Fruit fly (Drosophila melanogaster): ENCODE measurements around the gene firl.

firl gene

DNA sequence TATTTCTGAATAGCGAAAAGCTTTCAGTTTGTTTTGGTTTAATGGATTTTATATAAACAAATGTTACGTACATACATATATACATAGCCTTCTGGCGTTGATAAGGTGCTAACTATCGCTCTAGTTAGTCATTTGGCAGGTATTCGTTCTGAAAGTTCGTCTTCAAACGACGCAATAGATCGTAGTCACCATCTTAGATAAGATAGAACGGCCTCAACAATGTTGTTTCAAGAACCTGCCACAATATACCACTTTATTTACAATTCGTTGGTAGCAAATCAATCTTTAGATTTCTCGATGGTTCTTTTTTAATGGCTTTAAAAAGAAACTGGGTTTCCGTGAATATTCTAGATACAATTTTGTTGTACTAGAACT, 19.7 kb downstream of the firl start:
- no peak for TF ChIP-seq CG17801 (GFP tag; optimal IDR thresholded peaks at IDR 0.05; ENCODE audit: partially characterized antibody)

DNA sequence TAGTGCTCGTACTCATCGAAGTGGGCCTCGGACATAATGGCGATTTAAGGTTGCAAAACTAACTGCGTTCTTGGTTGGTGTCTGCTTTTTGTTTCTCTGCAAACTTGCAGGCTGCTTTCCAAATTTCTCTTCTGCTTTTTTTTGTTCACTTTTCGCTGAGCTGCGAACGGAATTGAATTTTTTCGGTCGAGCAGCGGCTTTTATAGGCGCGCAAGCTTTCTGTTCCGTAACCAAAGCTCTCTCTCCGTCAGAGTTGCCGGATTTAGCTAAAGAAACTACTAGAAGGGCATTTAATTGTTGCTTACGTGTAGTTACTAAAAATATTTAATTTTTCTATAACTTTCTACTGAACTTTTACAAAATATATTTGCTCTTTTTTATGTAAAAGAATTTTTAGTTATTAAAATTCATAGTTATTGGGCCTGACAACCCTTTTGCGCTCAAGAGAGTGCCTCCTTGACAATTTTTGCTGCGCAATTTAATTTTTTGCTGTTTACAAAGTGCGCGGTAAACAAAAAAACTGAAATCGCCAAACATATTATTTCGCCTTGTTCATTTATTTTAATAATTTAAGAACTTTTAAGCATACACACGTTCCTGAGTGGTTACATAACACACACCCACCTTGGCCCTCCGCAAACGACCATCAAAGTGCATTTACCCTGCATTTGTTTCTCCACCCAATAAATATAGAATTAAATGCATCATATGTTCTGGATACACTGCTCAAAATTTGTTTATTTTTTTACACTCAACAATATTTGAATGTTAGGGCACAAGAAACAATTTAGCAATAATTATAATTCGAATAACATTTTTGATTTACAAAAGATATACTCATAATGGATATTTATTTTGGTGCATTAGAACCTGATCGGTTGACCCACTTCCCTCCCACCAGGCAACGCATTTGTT, 20.4 kb downstream of the firl start, which contains the start of gene CG6770:
CG6770 (minus strand) TSS at position 178 of the 915 bp plus-strand sequence.
- TF ChIP-seq CG17801 (GFP tag; optimal IDR thresholded peaks at IDR 0.05; ENCODE audit: partially characterized antibody), result peak; percentile 91

- TF ChIP-seq CG17801 (GFP tag; optimal IDR thresholded peaks at IDR 0.05; ENCODE audit: partially characterized antibody), result no peak
Measured at dm6 chr2L:12045578-12045940, 21.0 kb downstream of the firl start.

DNA sequence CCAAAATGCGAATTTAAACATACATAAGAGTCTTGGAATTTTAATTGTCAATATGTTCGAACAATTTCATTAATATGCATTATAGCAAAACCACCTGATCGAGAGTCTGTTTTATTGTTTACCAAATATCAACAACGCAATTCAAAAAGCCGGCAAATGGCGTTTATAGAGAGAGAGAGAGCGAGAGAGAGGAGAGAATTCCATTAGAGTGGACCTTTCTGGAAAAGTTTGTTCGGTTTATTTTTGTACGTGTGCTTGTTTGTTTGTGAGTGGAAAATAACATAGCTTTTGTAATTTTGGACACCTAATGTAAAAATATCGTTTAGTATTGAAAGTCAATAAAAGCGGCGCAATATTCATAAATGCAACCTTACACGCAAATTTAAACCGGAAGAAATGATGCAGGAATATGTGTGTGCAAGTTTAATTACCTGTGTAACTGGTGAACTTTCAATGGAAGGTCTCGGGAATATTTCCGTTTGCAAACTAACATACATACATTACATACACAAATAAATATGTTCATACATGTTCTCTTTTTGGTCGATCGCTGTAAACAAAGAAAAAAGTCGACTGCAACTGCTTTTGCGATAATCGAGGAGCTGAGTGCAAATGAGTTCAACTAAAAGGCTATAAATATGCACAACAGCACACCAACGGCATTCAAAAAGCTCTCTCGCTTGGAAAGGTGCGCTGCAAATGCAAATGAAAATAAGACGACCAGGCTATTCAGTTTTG, 21.8 kb downstream of the firl start, which contains the start of gene CG6785:
CG6785 (minus strand) TSS at position 588 of the 738 bp plus-strand sequence.
- TF ChIP-seq CG17801 (GFP tag; optimal IDR thresholded peaks at IDR 0.05; ENCODE audit: partially characterized antibody), result peak; percentile 88

dm6 chr2L:12040510-12040909, 26.1 kb downstream of the firl start, which contains the start of gene CG6766:
TSS of gene CG6766 (minus strand) at chr2L:12040689.
- TF ChIP-seq CG17801 (GFP tag; optimal IDR thresholded peaks at IDR 0.05; ENCODE audit: partially characterized antibody), result peak; percentile 32

DNA sequence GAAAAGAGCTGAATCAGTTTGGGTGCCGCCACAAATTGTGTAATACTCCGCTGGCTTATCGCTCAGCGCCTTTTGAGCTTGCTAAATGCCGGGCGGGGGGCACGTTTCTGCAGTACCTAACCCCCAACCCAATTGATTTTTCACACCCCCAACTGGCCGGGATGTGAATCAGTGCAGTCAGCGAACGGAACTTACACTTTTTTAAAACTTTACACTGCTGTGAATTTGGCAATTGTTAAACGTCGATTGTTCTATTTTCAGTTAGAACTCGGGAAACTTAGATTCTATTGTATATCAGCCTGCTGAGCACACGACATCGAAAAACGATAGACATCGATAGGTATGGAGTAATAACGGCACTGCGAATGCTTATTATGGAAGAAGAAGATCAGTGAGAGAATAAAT, 28.4 kb downstream of the firl start, which contains the start of gene Tom70:
Tom70 (minus strand) TSS at position 335 of the 405 bp plus-strand sequence.
- TF ChIP-seq CG17801 (GFP tag; optimal IDR thresholded peaks at IDR 0.05; ENCODE audit: partially characterized antibody), result peak; percentile 30

DNA sequence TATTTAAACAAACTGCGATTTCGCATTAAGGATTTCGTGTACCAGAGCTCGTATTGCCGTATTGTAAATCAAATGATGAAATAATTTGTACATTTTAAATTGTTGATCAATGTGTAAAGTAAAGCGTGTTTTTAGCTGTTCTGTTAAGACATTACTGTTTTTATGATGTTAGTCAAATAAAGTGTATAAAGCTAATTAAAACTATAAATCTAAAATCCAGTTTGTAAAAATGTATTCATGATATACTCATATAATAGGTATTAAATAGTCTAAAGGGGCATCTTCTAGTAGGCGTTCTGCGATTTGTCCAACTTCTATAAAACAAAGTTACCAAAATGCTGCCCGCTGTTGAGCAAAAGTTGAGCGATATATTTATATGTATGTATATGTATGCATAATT, 32.7 kb downstream of the firl start, which contains the start of gene CG18788:
CG18788 (plus strand) TSS at position 301 of the 400 bp plus-strand sequence.
- no peak for TF ChIP-seq CG17801 (GFP tag; optimal IDR thresholded peaks at IDR 0.05; ENCODE audit: partially characterized antibody)

DNA sequence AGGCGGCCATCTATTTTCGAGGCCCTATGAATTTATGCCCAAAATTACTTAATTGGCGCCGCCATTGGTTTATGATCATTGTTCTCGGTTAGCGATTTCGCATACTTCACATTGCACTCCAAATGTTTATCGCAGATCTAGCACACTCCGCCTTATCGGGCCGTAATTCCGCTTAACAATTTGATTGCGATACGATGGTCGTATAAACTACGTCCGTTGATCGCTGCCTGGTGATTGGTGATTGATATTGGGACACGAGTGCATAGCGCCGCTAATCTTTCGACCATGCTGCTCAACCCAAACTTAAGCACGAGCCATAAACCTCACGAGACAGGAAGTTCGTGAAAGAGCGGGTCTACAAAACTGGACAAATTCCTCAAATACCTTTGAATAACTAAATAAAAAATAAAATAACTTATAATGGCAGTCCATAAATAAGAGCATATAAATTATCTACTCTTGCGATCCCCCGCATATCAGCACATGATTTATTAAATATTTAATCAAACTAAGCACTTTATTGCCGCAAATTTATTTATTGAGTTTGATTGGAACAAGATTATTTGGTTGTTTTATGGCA, 35.9 kb downstream of the firl start:
- TF ChIP-seq CG17801 (GFP tag; optimal IDR thresholded peaks at IDR 0.05; ENCODE audit: partially characterized antibody), result no peak

DNA sequence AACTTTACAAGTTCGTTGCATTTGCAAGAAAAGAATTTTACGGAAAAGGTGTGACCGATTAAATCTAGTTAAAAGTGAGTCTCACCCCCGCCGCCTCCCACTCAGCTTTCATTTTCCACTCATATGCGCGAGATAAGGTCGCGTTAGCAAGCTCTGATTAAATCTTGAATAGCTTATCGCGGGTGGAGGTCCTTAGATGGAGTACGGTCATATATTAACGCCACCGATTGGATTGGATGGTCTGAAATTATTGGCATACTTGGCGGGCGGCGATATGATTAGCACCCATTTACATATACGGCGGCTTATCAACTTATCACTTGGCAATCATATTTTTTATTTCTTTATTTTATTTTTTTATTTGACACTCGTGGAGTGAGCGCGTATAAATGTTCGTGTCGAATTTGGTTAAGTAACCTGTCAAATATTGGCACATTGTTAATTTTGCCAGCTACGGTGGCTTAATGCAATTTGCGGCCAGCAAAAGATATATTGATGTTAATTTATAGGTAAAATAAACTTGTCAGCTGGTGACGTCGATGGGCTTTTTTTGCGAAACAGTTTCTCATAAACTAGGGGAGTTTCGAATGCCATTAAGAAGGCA, 36.9 kb downstream of the firl start:
- no peak for TF ChIP-seq CG17801 (GFP tag; optimal IDR thresholded peaks at IDR 0.05; ENCODE audit: partially characterized antibody)

- TF ChIP-seq CG17801 (GFP tag; optimal IDR thresholded peaks at IDR 0.05; ENCODE audit: partially characterized antibody), result no peak
Measured at dm6 chr2L:12028808-12029207, 37.8 kb downstream of the firl start.

DNA sequence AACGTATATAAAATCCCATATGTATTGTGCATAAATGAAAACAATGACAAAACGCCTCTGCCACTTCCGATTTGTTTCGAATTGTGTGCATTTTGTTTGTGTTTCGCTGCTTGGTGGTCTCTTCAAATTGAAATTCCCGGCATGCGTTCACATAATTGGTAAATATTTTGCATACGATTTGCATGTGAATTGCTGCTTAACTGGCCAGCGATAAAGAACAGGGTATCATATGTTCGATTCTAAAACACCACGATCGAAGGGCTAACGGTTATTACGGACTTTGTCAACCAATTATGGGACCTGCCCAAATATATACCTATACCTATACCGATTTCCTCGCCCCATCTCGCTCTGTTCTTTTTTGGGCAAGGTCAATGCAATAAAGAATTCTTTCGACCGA, 38.5 kb downstream of the firl start:
- no peak for TF ChIP-seq CG17801 (GFP tag; optimal IDR thresholded peaks at IDR 0.05; ENCODE audit: partially characterized antibody)

- no peak for TF ChIP-seq CG17801 (GFP tag; optimal IDR thresholded peaks at IDR 0.05; ENCODE audit: partially characterized antibody)
Measured at dm6 chr2L:12027435-12027834, 39.1 kb downstream of the firl start, which contains the start of gene dmGlut. TSS of gene dmGlut (plus strand) at chr2L:12027438.

DNA sequence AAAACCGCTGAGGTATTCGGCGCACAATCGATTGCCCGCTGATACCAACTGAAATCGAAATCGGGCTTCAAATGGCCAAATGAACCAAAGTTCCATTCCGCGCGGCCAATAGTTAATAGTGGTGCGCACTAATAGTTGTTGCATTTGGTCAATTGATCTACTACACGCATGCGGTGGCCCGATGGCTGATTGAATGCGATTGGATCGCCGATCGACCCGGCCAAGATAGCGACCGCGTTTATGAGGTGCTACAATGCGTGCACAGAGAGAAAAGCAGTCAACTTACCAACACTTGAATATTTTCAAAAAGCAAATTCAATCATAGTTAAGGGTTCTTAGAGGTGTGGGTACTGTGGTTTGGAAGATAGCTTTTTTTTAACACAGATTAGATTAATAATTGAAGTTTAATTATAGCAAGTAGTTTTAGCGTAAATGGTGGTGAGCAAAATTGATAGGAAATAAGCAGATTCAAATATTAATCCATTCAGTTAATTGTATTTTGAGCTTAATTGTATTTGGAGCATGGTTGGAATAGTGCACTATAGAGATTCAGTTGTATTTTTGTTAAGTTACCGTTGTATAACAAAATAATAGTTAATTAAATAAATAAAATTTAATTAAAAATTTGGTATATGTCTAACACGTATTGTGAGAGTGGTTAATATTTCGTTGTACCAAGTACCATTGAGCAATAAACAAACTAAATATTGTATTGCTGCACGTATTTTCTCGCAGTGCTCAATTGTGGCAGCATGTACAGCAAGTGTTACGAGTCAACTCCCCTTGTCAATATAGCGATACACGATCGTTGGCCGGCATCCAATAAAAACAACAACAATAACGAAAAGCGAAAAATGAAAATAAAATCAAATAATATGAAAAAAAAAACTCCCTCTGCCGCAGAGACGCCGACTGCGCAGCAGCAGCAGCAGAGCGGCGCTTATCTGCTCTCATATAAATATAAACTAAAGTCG, 39.8 kb downstream of the firl start:
- peak; percentile 39 for TF ChIP-seq CG17801 (GFP tag; optimal IDR thresholded peaks at IDR 0.05; ENCODE audit: partially characterized antibody)

DNA sequence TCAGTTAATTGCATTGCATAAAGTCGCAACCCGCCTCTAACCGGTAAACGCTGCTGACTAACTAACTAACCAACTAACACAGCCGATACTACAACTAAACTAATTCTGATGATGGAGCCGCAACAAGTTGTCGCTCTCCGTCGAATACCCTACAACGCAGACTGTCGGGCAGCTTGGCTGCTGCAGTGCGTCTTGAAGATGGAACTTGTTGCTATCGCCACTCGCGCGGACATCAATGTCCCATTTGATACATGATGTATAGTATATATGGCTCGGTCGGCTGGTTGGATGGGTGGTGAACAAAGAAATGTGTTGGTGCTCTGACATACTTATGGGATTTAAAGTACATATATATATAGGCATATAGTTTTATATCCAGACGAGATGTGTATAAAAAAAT, 41.1 kb downstream of the firl start:
- TF ChIP-seq CG17801 (GFP tag; optimal IDR thresholded peaks at IDR 0.05; ENCODE audit: partially characterized antibody), result no peak

Measured in ovary, adult (tissue).